Fruit fly (Drosophila melanogaster) whole organism, adult: Measurements from ENCODE around the gene CG31680.

Experiments used
- CG11617 ChIP-seq: fragments of 200-800 bp; sonication (Bioruptor generic); optimal IDR thresholded peaks from 2 replicates; lab custom pipeline; 2017; ENCODE audit warnings: mild to moderate bottlenecking, missing biosample characterization, missing genetic modification reagents, missing genetic modification characterization
- CG12768 ChIP-seq: fragments of 200-800 bp; sonication (Bioruptor generic); optimal IDR thresholded peaks from 2 replicates; lab custom pipeline; 2017; ENCODE audit warnings: missing biosample characterization, missing genetic modification characterization, mild to moderate bottlenecking, moderate library complexity, missing genetic modification reagents
- CG14711 ChIP-seq: fragments of 200-800 bp; sonication (Bioruptor generic); optimal IDR thresholded peaks from 2 replicates; lab custom pipeline; 2018; ENCODE audit warnings: missing biosample characterization, mild to moderate bottlenecking, missing genetic modification characterization, moderate library complexity
- CG1620 ChIP-seq: fragments of 200-800 bp; sonication (Bioruptor generic); optimal IDR thresholded peaks from 2 replicates; lab custom pipeline; 2016; ENCODE audit warnings: missing biosample characterization, missing genetic modification characterization
- CG33017 ChIP-seq: fragments of 200-800 bp; sonication (Bioruptor generic); optimal IDR thresholded peaks from 2 replicates; lab custom pipeline; 2018; ENCODE audit warnings: missing biosample characterization, mild to moderate bottlenecking, missing genetic modification characterization, moderate library complexity
- CG5204 ChIP-seq: fragments of 200-800 bp; sonication (Bioruptor generic); optimal IDR thresholded peaks from 2 replicates; lab custom pipeline; 2016; ENCODE audit warnings: missing biosample characterization, missing genetic modification characterization
- CG7045 ChIP-seq: fragments of 200-800 bp; sonication (Bioruptor generic); optimal IDR thresholded peaks from 2 replicates; lab custom pipeline; 2017; ENCODE audit warnings: missing biosample characterization, mild to moderate bottlenecking, missing genetic modification characterization
- CG7101 ChIP-seq: fragments of 200-800 bp; sonication (Bioruptor generic); optimal IDR thresholded peaks from 2 replicates; lab custom pipeline; 2018; ENCODE audit warnings: missing biosample characterization, mild to moderate bottlenecking, missing genetic modification characterization, moderate library complexity
- Clk ChIP-seq: fragments of 200-800 bp; sonication (Bioruptor generic); optimal IDR thresholded peaks from 2 replicates; lab custom pipeline; 2017; ENCODE audit warnings: missing biosample characterization, missing genetic modification characterization
- Crg-1 ChIP-seq: fragments of 200-800 bp; sonication (Bioruptor generic); optimal IDR thresholded peaks from 2 replicates; lab custom pipeline; 2016; ENCODE audit warnings: missing biosample characterization, missing genetic modification characterization
- Hr96 ChIP-seq: fragments of 200-800 bp; sonication (Bioruptor generic); optimal IDR thresholded peaks from 2 replicates; lab custom pipeline; 2016; ENCODE audit warnings: missing biosample characterization, missing genetic modification characterization
- Mnt ChIP-seq: fragments of 200-800 bp; sonication (Bioruptor generic); optimal IDR thresholded peaks from 2 replicates; lab custom pipeline; 2016; ENCODE audit warnings: missing biosample characterization, mild to moderate bottlenecking, missing genetic modification characterization
- bab1 ChIP-seq: fragments of 200-800 bp; sonication (Bioruptor generic); optimal IDR thresholded peaks from 3 replicates; lab custom pipeline; 2019; ENCODE audit warnings: missing biosample characterization, mild to moderate bottlenecking, missing genetic modification characterization, moderate library complexity
- cic ChIP-seq: fragments of 200-800 bp; sonication (Bioruptor generic); optimal IDR thresholded peaks from 2 replicates; lab custom pipeline; 2017; ENCODE audit warnings: missing biosample characterization, mild to moderate bottlenecking, missing genetic modification characterization, moderate library complexity
- cnc ChIP-seq, 2 experiments: fragments of >200 bp; optimal IDR thresholded peaks; 2 replicates each; lab custom pipeline; 2017
- kay ChIP-seq: fragments of 200-800 bp; sonication (Bioruptor generic); peaks from one replicate; lab custom pipeline; 2016; ENCODE audit warnings: missing biosample characterization, missing genetic modification characterization, borderline replicate concordance
- ovo ChIP-seq: fragments of 200-800 bp; sonication (Bioruptor generic); optimal IDR thresholded peaks from 2 replicates; lab custom pipeline; 2016; ENCODE audit warnings: missing biosample characterization, missing genetic modification characterization
- pad ChIP-seq: fragments of 200-800 bp; sonication (Bioruptor generic); optimal IDR thresholded peaks from 3 replicates; lab custom pipeline; 2017; ENCODE audit warnings: missing biosample characterization, missing genetic modification characterization, mild to moderate bottlenecking, moderate library complexity, missing genetic modification reagents
- tj ChIP-seq: fragments of 200-800 bp; sonication (Bioruptor generic); optimal IDR thresholded peaks from 3 replicates; lab custom pipeline; 2017; ENCODE audit warnings: missing biosample characterization, mild to moderate bottlenecking, missing genetic modification characterization, moderate library complexity
- toe ChIP-seq: fragments of 200-800 bp; sonication (Bioruptor generic); optimal IDR thresholded peaks from 2 replicates; lab custom pipeline; 2016; ENCODE audit warnings: missing biosample characterization, missing genetic modification characterization

Gene CG31680

DNA sequence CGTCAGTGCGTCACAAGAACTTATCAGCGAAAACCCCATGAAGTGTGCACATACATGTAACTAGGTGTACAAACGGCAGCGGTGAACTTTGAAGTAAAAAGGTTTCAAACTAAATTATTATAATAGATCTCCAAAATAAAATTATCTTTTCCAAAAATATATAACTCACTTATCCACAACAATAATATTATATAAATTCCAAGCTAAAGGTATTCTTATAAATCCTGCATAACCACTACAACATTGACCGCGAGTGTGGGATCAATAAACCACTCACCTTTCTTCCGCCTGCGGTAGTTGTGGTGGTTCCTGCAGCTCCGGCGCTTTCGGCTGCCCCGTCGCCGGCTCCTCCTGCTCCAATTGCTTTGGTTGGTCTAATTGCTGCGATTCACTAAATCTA is 34.8 kb downstream of the CG31680 start:
- no peak for TF ChIP-seq ovo (GFP tag; lab: Kevin White, UChicago)
- TF ChIP-seq Mnt (GFP tag; lab: Kevin White, UChicago): peak; percentile 7
- TF ChIP-seq bab1 (GFP tag; lab: Kevin White, UChicago): no peak
- peak; percentile 17 for TF ChIP-seq CG7045
- no peak for TF ChIP-seq kay (GFP tag; lab: Kevin White, UChicago)
- peak; percentile 72 for TF ChIP-seq CG12768 (GFP tag; lab: Kevin White, UChicago)
- TF ChIP-seq pad (GFP tag; lab: Kevin White, UChicago): peak; percentile 12
- peak; percentile 49 for TF ChIP-seq CG14711
- TF ChIP-seq cic (GFP tag; lab: Kevin White, UChicago): no peak
- TF ChIP-seq CG33017 (tag; lab: Kevin White, UChicago): peak; percentile 59
- peak; percentile 68 for TF ChIP-seq CG7101
- TF ChIP-seq Clk (GFP tag; lab: Kevin White, UChicago): peak; percentile 54
- TF ChIP-seq CG5204 (GFP tag; lab: Kevin White, UChicago): no peak

DNA sequence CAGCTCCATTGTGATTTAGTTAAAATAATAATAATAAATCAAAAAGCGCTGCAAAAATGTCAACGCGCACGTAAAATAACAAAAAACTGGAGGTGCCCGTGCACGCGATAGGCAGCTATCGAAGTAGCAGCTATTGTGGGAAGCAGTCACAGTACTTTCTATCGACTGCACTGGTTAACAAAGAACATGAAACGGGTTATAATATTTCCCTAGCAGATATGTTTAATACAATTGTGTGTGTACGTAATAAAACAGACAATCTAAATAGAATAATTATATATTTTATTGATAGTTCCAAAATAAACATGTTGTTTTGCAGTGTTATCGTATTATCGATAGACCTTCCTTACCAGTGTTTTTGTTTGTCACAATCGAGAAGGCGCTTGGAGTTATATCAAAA is 36.0 kb downstream of the CG31680 start, which contains the start of the genes CG31678 and IKKepsilon:
Gene CG31678 (minus strand): TSS at position 67 of the 400 bp plus-strand sequence.
Gene IKKepsilon (plus strand): TSS at position 171 of the 400 bp plus-strand sequence.
- TF ChIP-seq pad (GFP tag; lab: Kevin White, UChicago) (peak; percentile 15), CG1620 (GFP tag; lab: Kevin White, UChicago) (peak; percentile 10), cnc (optimal IDR thresholded peaks at IDR 0.05; lab: Kevin White, UChicago) (no peak), CG14711 (peak; percentile 45), CG33017 (tag; lab: Kevin White, UChicago) (peak; percentile 29), Hr96 (no peak), tj (GFP tag; lab: Kevin White, UChicago) (peak; percentile 21), CG7045 (peak; percentile 13), CG7101 (peak; percentile 37), Crg-1 (GFP tag; lab: Kevin White, UChicago) (peak; percentile 23), CG5204 (GFP tag; lab: Kevin White, UChicago) (no peak), cic (GFP tag; lab: Kevin White, UChicago) (peak; percentile 47), Clk (GFP tag; lab: Kevin White, UChicago) (no peak), CG11617 (GFP tag; lab: Kevin White, UChicago) (peak; percentile 23), kay (GFP tag; lab: Kevin White, UChicago) (peak; percentile 64), ovo (GFP tag; lab: Kevin White, UChicago) (no peak), Mnt (GFP tag; lab: Kevin White, UChicago) (peak; percentile 46), bab1 (GFP tag; lab: Kevin White, UChicago) (peak; percentile 58), CG12768 (GFP tag; lab: Kevin White, UChicago) (no peak), toe (GFP tag; lab: Kevin White, UChicago) (peak; percentile 20)

DNA sequence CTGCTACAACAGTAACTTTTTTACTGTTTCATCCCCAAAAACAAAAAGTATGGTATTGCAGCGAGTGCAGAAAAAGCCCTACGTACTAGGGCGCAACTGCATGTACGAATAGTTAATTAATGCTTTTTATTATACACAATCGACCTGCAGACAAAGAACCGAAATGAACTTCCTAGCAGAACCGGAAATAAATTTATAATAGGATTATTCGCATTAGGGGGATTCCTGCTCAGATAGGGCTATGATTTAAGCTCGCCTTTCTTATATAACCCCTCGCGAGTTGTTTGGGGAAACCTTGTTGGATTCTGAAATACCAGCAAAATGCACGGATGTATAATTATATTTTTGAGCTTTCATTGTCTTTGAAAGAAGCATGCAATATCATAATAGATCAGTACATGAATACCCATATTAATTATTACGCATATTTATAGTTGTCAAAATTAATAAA is 41.8 kb downstream of the CG31680 start, which contains the start of gene Cen:
Gene Cen (minus strand): TSS at position 199 of the 451 bp plus-strand sequence.
- TF ChIP-seq Hr96: peak; percentile 67
- TF ChIP-seq tj (GFP tag; lab: Kevin White, UChicago): peak; percentile 37
- TF ChIP-seq CG11617 (GFP tag; lab: Kevin White, UChicago): peak; percentile 69
- TF ChIP-seq CG7101: peak; percentile 43
- peak; percentile 67 for TF ChIP-seq CG5204 (GFP tag; lab: Kevin White, UChicago)
- peak; percentile 7 for TF ChIP-seq CG33017 (tag; lab: Kevin White, UChicago)
- TF ChIP-seq CG1620 (GFP tag; lab: Kevin White, UChicago): peak; percentile 64
- peak; percentile 12 for TF ChIP-seq CG14711
- TF ChIP-seq CG12768 (GFP tag; lab: Kevin White, UChicago): peak; percentile 8
- peak; percentile 50 for TF ChIP-seq Mnt (GFP tag; lab: Kevin White, UChicago)
- TF ChIP-seq ovo (GFP tag; lab: Kevin White, UChicago): no peak
- peak; percentile 20 for TF ChIP-seq Crg-1 (GFP tag; lab: Kevin White, UChicago)
- peak; percentile 3 for TF ChIP-seq pad (GFP tag; lab: Kevin White, UChicago)
- no peak for TF ChIP-seq cnc (optimal IDR thresholded peaks at IDR 0.05; lab: Kevin White, UChicago)
- peak; percentile 77 for TF ChIP-seq toe (GFP tag; lab: Kevin White, UChicago)
- TF ChIP-seq kay (GFP tag; lab: Kevin White, UChicago): peak; percentile 14
- TF ChIP-seq CG7045: peak; percentile 61
- no peak for TF ChIP-seq cic (GFP tag; lab: Kevin White, UChicago)
- no peak for TF ChIP-seq Clk (GFP tag; lab: Kevin White, UChicago)
- peak; percentile 53 for TF ChIP-seq bab1 (GFP tag; lab: Kevin White, UChicago)

DNA sequence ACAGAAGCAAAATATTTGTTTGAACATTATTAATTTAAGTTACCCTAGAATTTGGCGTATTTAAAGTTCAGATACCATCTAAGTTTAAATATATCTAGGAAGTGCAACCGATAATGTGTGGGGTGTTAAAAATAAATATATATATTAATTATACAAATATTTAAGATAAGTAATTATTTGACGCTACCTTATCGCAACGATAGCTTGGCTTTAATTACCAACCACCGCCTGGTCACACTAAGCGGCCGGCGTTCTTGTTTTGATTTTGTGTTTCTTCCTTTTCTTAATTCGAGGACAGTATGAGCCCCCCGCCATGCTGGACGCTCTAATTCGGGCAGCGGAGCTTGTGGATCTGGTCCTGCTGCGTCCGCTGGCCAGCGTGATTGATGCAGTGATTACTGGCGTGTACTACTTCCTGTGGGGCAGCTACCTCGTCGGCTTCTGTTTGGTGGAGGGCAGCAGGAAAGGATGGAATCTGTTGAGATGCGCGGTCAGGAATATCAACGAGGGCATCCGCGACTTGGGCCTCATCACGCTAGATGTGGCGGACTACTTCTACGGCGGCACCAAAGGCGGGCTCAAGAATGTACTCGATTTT is 42.3 kb downstream of the CG31680 start, which contains the start of gene CG2617:
Gene CG2617 (plus strand): TSS at position 233 of the 598 bp plus-strand sequence.
- TF ChIP-seq CG11617 (GFP tag; lab: Kevin White, UChicago): peak; percentile 24
- no peak for TF ChIP-seq toe (GFP tag; lab: Kevin White, UChicago)

DNA sequence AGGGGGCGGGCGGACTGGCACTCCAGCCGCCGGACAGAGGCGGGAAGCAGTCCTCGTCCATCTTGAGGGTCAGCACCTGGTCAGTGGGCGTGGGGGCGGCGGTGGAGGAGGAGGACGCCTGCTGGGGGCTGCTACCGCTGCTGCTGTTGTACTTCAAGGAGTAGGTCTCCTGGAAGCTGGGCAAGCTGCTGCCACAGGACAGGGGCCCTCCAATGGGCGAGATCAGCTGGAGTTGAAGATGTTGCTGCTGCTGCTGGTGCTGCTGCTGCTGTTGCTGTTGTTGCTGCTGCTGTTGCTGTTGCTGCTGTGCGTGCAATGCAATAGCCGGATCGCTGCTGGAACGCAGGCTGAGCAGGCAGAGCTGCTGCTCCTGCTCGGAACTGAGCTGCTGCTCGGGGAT is 48.8 kb downstream of the CG31680 start:
- no peak for TF ChIP-seq CG14711
- no peak for TF ChIP-seq cnc (optimal IDR thresholded peaks at IDR 0.05; lab: Kevin White, UChicago)
- no peak for TF ChIP-seq Mnt (GFP tag; lab: Kevin White, UChicago)
- TF ChIP-seq CG12768 (GFP tag; lab: Kevin White, UChicago): no peak
- TF ChIP-seq cic (GFP tag; lab: Kevin White, UChicago): no peak
- no peak for TF ChIP-seq Hr96
- TF ChIP-seq Crg-1 (GFP tag; lab: Kevin White, UChicago): no peak
- TF ChIP-seq kay (GFP tag; lab: Kevin White, UChicago): no peak
- no peak for TF ChIP-seq ovo (GFP tag; lab: Kevin White, UChicago)
- TF ChIP-seq pad (GFP tag; lab: Kevin White, UChicago): no peak
- no peak for TF ChIP-seq CG1620 (GFP tag; lab: Kevin White, UChicago)
- no peak for TF ChIP-seq toe (GFP tag; lab: Kevin White, UChicago)
- no peak for TF ChIP-seq CG33017 (tag; lab: Kevin White, UChicago)
- no peak for TF ChIP-seq CG5204 (GFP tag; lab: Kevin White, UChicago)
- no peak for TF ChIP-seq tj (GFP tag; lab: Kevin White, UChicago)
- TF ChIP-seq bab1 (GFP tag; lab: Kevin White, UChicago): no peak
- TF ChIP-seq CG11617 (GFP tag; lab: Kevin White, UChicago): no peak
